Fruit fly (Drosophila melanogaster): Measurements from ENCODE around the gene Rrp47.

DNA sequence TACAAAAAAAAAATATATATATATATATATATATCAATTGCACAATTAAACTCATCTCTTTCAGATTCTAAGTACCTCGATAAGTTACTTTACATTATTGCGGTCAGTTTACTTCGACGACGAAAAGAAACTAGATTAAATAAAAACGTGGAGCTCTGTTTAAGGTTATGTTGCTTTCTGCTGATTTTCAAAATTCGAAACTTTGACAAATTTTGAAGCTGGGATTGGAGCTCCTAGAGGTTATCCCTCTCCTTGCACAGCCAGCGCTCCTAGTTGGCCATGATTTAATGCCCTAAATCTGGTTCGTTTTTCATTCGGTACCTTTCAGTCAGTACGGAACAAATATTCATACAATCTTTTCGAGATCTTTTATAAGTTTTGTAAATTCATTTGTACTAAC, 31.9 kb downstream of the Rrp47 start, which contains the start of gene CG42766:
- TF ChIP-seq pan (optimal IDR thresholded peaks at IDR 0.05) (no peak), psq (optimal IDR thresholded peaks at IDR 0.05) (no peak), usp (GFP tag; optimal IDR thresholded peaks at IDR 0.05) (no peak), CG8478 (optimal IDR thresholded peaks at IDR 0.05) (no peak), Dll (optimal IDR thresholded peaks at IDR 0.05) (no peak)

Data from whole organism.